Worm (Caenorhabditis elegans) whole organism, early embryonic: ENCODE measurements around the gene K01D12.10.

Experiments used
- F13C5.2 ChIP-seq: sonication (generic microtip); optimal IDR thresholded peaks from 2 replicates; lab custom pipeline; 2017; ENCODE audit warnings: mild to moderate bottlenecking, missing genetic modification characterization, inconsistent platforms, missing compliant biosample characterization
- aly-1 ChIP-seq: sonication (generic microtip); optimal IDR thresholded peaks from 2 replicates; lab custom pipeline; 2016; ENCODE audit warnings: missing genetic modification characterization, missing compliant biosample characterization
- ama-1 ChIP-seq: fragments of 150-350 bp; optimal IDR thresholded peaks from 2 replicates; lab custom pipeline; 2014
- ceh-36 ChIP-seq: sonication (generic microtip); optimal IDR thresholded peaks from 2 replicates; lab custom pipeline; 2016; ENCODE audit warnings: missing genetic modification characterization, inconsistent platforms, missing compliant biosample characterization
- ets-7 ChIP-seq: sonication (generic microtip); optimal IDR thresholded peaks from 2 replicates; lab custom pipeline; 2016; ENCODE audit warnings: missing genotype, missing genetic modification characterization, missing compliant biosample characterization
- flt-1 ChIP-seq: fragments of 200-800 bp; sonication (Bioruptor generic); IDR thresholded peaks from 2 replicates; pipeline ENCODE4 v1.3.6; 2022; ENCODE audit warnings: missing genetic modification characterization, missing compliant biosample characterization
- hmbx-1 ChIP-seq: sonication (generic microtip); optimal IDR thresholded peaks from 2 replicates; lab custom pipeline; 2016; ENCODE audit warnings: mild to moderate bottlenecking, missing genetic modification characterization, missing compliant biosample characterization
- hmg-4 ChIP-seq: fragments of 200-800 bp; sonication (Bioruptor generic); optimal IDR thresholded peaks from 2 replicates; lab custom pipeline; 2018; ENCODE audit warnings: mild to moderate bottlenecking, missing genetic modification characterization, missing compliant biosample characterization
- hnd-1 ChIP-seq: sonication (generic microtip); optimal IDR thresholded peaks from 2 replicates; lab custom pipeline; 2016; ENCODE audit warnings: missing genetic modification characterization, missing compliant biosample characterization
- pes-1 ChIP-seq: fragments of 200-800 bp; sonication (Bioruptor generic); IDR thresholded peaks from 2 replicates; pipeline ENCODE4 v1.3.6; 2022; ENCODE audit warnings: missing genetic modification reagents, missing genetic modification characterization, missing compliant biosample characterization
- scrt-1 ChIP-seq: fragments of 200-800 bp; sonication (Bioruptor generic); IDR thresholded peaks from 2 replicates; pipeline ENCODE4 v1.3.6; 2022; ENCODE audit warnings: missing genetic modification characterization, missing compliant biosample characterization
- sea-1 ChIP-seq: fragments of 200-800 bp; sonication (Bioruptor generic); conservative IDR thresholded peaks from 2 replicates; pipeline ENCODE4 v1.3.6; 2022; ENCODE audit warnings: missing genetic modification characterization, missing compliant biosample characterization
- tra-4 ChIP-seq: sonication (generic microtip); optimal IDR thresholded peaks from 2 replicates; lab custom pipeline; 2017; ENCODE audit warnings: missing genetic modification characterization, missing compliant biosample characterization

DNA sequence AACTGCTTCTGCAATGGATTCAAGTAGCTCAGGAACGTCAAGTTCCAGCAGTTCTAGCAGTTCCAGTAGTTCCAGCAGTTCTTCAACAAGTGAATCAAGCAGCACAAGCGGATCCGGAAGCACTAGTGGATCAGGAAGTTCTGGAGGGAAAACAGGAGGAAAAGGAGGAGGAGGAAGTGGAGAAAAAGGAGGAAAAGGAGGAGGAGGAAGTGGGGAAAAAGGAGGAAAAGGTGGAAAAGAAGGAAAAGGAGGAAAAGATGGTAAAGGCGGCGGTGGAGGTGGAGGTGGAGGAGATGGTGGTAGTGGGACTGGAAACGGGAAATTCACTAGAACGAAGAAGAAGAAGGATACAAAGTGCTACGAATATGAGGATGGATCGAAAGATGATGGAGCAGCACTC is 485 bp downstream of the K01D12.10 start:
- TF ChIP-seq F13C5.2 (tag; lab: Kevin White, UChicago) (no peak), hmg-4 (GFP tag; lab: Kevin White, UChicago) (no peak), flt-1 (GFP tag; lab: Robert Waterston, UW) (no peak), ama-1 (lab: Kevin White, UChicago) (no peak), hmbx-1 (no peak), sea-1 (GFP tag; lab: Robert Waterston, UW) (no peak), pes-1 (no peak), scrt-1 (no peak), aly-1 (tag; lab: Kevin White, UChicago) (no peak), ets-7 (tag; lab: Kevin White, UChicago) (no peak), hnd-1 (tag; lab: Kevin White, UChicago) (no peak), ceh-36 (tag; lab: Kevin White, UChicago) (no peak), tra-4 (no peak)
